Worm (Caenorhabditis elegans): ENCODE measurements around the gene B0393.5.

The B0393.5 gene

DNA sequence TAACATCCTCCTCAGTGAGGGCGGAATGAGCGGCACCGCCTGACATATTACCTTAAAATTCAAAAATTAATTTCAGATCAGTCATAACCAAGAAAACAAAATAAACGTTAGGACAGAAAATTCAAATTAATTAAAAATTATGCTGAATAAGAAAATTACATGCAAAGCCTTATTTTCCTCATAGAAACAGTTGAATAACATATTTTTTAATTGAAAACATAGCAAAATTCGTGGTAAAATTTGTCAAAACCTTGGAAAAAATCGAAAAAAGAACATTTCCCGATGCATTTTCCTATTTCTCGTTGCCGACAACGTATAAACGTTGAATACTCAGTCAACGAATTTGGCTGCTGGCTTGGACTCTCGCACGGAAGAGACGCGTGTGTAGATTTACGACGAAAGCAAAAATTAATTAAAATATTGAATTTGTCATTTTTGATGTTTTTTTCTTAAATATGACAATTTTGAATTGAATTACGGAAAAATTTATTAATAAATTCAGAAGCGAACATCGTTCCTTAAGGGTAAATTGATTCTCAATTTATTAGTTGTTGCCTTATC lies 11.5 kb upstream of the B0393.5 start, which contains the start of the genes rps-0 and rbg-3 (continued):
- no peak for TF ChIP-seq unc-62 (GFP tag; optimal IDR thresholded peaks at IDR 0.05)
- peak; percentile 89 for TF ChIP-seq nhr-77 (tag; optimal IDR thresholded peaks at IDR 0.05)
- TF ChIP-seq rnt-1 (tag; optimal IDR thresholded peaks at IDR 0.05): peak; percentile 92
- TF ChIP-seq dpl-1 (GFP tag; optimal IDR thresholded peaks at IDR 0.05): peak; percentile 88 to 93 (median 93)
- peak; percentile 90 for TF ChIP-seq ceh-8 (GFP tag; optimal IDR thresholded peaks at IDR 0.05)
- no peak for TF ChIP-seq ets-5 (GFP tag; IDR thresholded peaks at IDR 0.05)
- TF ChIP-seq ama-1 (optimal IDR thresholded peaks at IDR 0.05): no peak
- peak; percentile 97 for TF ChIP-seq nhr-71 (tag; optimal IDR thresholded peaks at IDR 0.05)

DNA sequence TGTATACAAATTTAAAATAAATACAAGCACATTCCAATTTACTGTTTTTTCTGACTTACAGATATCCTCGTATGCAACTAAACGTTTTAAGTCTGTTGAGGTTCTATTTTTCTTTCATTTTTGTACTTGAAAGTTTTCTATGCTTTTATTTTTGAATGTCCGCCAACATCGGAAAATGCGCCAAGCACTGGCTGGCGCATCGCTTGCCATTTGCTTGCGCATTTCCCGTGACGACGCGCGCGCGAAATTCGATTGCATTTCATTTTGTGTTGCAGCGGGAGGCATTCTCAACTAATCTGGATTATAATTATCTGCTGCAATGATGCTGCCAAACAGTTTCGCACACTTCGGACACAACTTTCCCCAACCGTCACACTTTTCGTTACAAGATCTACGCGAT lies 8.6 kb upstream of the B0393.5 start, which contains the start of gene fbxl-2:
fbxl-2 (plus strand) TSS at position 278 of the 400 bp plus-strand sequence.
- TF ChIP-seq nhr-71 (tag; optimal IDR thresholded peaks at IDR 0.05): peak; percentile 98
- peak; percentile 83 for TF ChIP-seq aly-2 (tag; optimal IDR thresholded peaks at IDR 0.05)
- peak; percentile 94 for TF ChIP-seq unc-86 (tag; optimal IDR thresholded peaks at IDR 0.05)
- TF ChIP-seq pqm-1 (tag; optimal IDR thresholded peaks at IDR 0.05): no peak
- no peak for TF ChIP-seq pag-3 (tag; optimal IDR thresholded peaks at IDR 0.05; ENCODE audit: borderline replicate concordance, insufficient read depth)
- peak; percentile 94 for TF ChIP-seq nhr-77 (tag; optimal IDR thresholded peaks at IDR 0.05)
- TF ChIP-seq fos-1 (tag; optimal IDR thresholded peaks at IDR 0.05): peak; percentile 87
- peak; percentile 96 for TF ChIP-seq skn-1 (tag; optimal IDR thresholded peaks at IDR 0.05)
- peak; percentile 90 for TF ChIP-seq nhr-237 (tag; optimal IDR thresholded peaks at IDR 0.05)
- peak; percentile 97 for TF ChIP-seq lsy-2 (tag; optimal IDR thresholded peaks at IDR 0.05)
- TF ChIP-seq sup-37 (GFP tag; optimal IDR thresholded peaks at IDR 0.05): peak; percentile 92
- TF ChIP-seq fkh-10 (GFP tag; optimal IDR thresholded peaks at IDR 0.05): peak; percentile 80
- TF ChIP-seq mab-9 (GFP tag; IDR thresholded peaks at IDR 0.05): peak; percentile 93
- TF ChIP-seq ces-1 (GFP tag; optimal IDR thresholded peaks at IDR 0.05): no peak
- TF ChIP-seq xbp-1 (tag; optimal IDR thresholded peaks at IDR 0.05): peak; percentile 97
- TF ChIP-seq unc-62 (GFP tag; optimal IDR thresholded peaks at IDR 0.05): peak; percentile 56
- peak; percentile 95 for TF ChIP-seq nhr-90 (tag; optimal IDR thresholded peaks at IDR 0.05; ENCODE audit: poor library complexity)
- peak in 1 of 2 experiments; percentile 88 for TF ChIP-seq ztf-11 (tag; optimal IDR thresholded peaks at IDR 0.05)
- peak; percentile 86 for TF ChIP-seq blmp-1 (tag; optimal IDR thresholded peaks at IDR 0.05)
- TF ChIP-seq ama-1 (optimal IDR thresholded peaks at IDR 0.05): no peak
- peak; percentile 98 for TF ChIP-seq lin-15B (tag; optimal IDR thresholded peaks at IDR 0.05)
- TF ChIP-seq swsn-7 (tag; optimal IDR thresholded peaks at IDR 0.05): peak; percentile 95
- peak; percentile 97 for TF ChIP-seq C16A3.4 (tag; optimal IDR thresholded peaks at IDR 0.05)
- peak; percentile 95 for TF ChIP-seq jun-1 (tag; optimal IDR thresholded peaks at IDR 0.05)
- peak; percentile 96 for TF ChIP-seq lin-13 (GFP tag; optimal IDR thresholded peaks at IDR 0.05)
- TF ChIP-seq unc-130 (tag; optimal IDR thresholded peaks at IDR 0.05): peak; percentile 95
- peak; percentile 94 for TF ChIP-seq ceh-8 (GFP tag; optimal IDR thresholded peaks at IDR 0.05)
- TF ChIP-seq nhr-19 (GFP tag; conservative IDR thresholded peaks at IDR 0.05): peak; percentile 98
- no peak for TF ChIP-seq sptf-1 (tag; optimal IDR thresholded peaks at IDR 0.05)
- TF ChIP-seq lin-35 (GFP tag; optimal IDR thresholded peaks at IDR 0.05): peak; percentile 99 to 100
- TF ChIP-seq nhr-85 (tag): peak; percentile 97
- peak; percentile 83 for TF ChIP-seq ceh-88 (GFP tag; IDR thresholded peaks at IDR 0.05)
- peak; percentile 87 for TF ChIP-seq elt-2 (tag; optimal IDR thresholded peaks at IDR 0.05)
- TF ChIP-seq hpl-2 (GFP tag; optimal IDR thresholded peaks at IDR 0.05): peak; percentile 30
- TF ChIP-seq fkh-4 (tag; optimal IDR thresholded peaks at IDR 0.05; ENCODE audit: borderline replicate concordance): peak; percentile 73
- no peak for TF ChIP-seq hlh-4 (tag; optimal IDR thresholded peaks at IDR 0.05)
- TF ChIP-seq tbx-2 (tag; optimal IDR thresholded peaks at IDR 0.05): peak; percentile 97
- no peak for TF ChIP-seq zag-1 (tag; optimal IDR thresholded peaks at IDR 0.05)
- TF ChIP-seq ets-5 (GFP tag; IDR thresholded peaks at IDR 0.05): no peak
- TF ChIP-seq snpc-4 (tag; optimal IDR thresholded peaks at IDR 0.05): peak; percentile 83
- peak; percentile 81 for TF ChIP-seq sox-4 (tag; optimal IDR thresholded peaks at IDR 0.05)
- TF ChIP-seq ceh-63 (GFP tag; optimal IDR thresholded peaks at IDR 0.05): peak; percentile 44
- TF ChIP-seq grh-1 (GFP tag; IDR thresholded peaks at IDR 0.05): peak; percentile 94
- peak; percentile 82 for TF ChIP-seq mef-2 (tag; optimal IDR thresholded peaks at IDR 0.05)
- peak; percentile 94 for TF ChIP-seq lin-14 (GFP tag; optimal IDR thresholded peaks at IDR 0.05)
- peak; percentile 88 for TF ChIP-seq zip-4 (GFP tag; optimal IDR thresholded peaks at IDR 0.05)
- peak; percentile 18 for TF ChIP-seq nhr-76 (tag; optimal IDR thresholded peaks at IDR 0.05)
- peak; percentile 99 for TF ChIP-seq C04F5.9 (tag; optimal IDR thresholded peaks at IDR 0.05)

All from whole organism, L1 larva.